Worm (Caenorhabditis elegans): Measurements from ENCODE around the gene nep-15.

DNA sequence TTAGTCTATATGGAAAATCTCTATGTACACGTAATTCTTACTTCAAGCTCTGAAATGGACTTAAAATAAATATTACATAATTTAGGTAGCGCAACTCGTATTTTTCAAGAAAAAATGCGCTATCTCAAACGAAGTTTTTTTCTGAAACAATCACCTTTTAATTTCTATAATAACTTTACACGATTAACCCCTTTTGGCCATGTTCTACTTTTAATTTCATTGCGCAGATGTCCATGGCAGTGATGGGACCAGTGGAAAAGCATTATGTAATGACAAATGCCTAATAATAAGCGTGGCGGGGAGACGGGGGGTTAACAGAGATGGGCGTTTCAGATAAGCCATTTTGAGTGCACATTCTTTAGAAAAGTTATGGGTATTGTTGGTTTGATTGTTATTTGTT is 19.5 kb downstream of the nep-15 start:
- TF ChIP-seq unc-3 (GFP tag; conservative IDR thresholded peaks at IDR 0.05) (no peak), unc-3 (tag; optimal IDR thresholded peaks at IDR 0.05) (no peak), hlh-15 (tag; optimal IDR thresholded peaks at IDR 0.05) (no peak), hlh-8 (tag; optimal IDR thresholded peaks at IDR 0.05) (no peak), elt-4 (tag; optimal IDR thresholded peaks at IDR 0.05) (no peak), ceh-9 (tag; optimal IDR thresholded peaks at IDR 0.05) (no peak), hlh-30 (tag; optimal IDR thresholded peaks at IDR 0.05; ENCODE audit: insufficient read depth) (no peak), F13H6.1 (tag; optimal IDR thresholded peaks at IDR 0.05) (no peak), pqm-1 (tag; optimal IDR thresholded peaks at IDR 0.05) (no peak), nhr-11 (tag; optimal IDR thresholded peaks at IDR 0.05) (no peak), fkh-10 (GFP tag; optimal IDR thresholded peaks at IDR 0.05) (no peak), tbx-2 (tag; optimal IDR thresholded peaks at IDR 0.05) (no peak)

Data from whole organism, late embryonic.